Worm (Caenorhabditis elegans) whole organism, L1 larva: ENCODE data around the gene C36H8.1.

Experiments
- C04F5.9 ChIP-seq: sonication (generic microtip); optimal IDR thresholded peaks from 2 replicates; lab custom pipeline; 2016; ENCODE audit warnings: missing genetic modification characterization, missing compliant biosample characterization
- C16A3.4 ChIP-seq: fragments of 150-350 bp; optimal IDR thresholded peaks from 2 replicates; lab custom pipeline; 2014; ENCODE audit warnings: missing biosample characterization, missing genetic modification characterization
- C34B4.2 ChIP-seq: sonication (generic microtip); optimal IDR thresholded peaks from 2 replicates; lab custom pipeline; 2017; ENCODE audit warnings: mild to moderate bottlenecking, missing genetic modification characterization, missing compliant biosample characterization
- blmp-1 ChIP-seq: fragments of 150-350 bp; optimal IDR thresholded peaks from 2 replicates; lab custom pipeline; 2014; ENCODE audit warnings: missing biosample characterization, missing genetic modification characterization
- ceh-63 ChIP-seq: fragments of 200-800 bp; sonication (Bioruptor generic); optimal IDR thresholded peaks from 2 replicates; lab custom pipeline; 2018; ENCODE audit warnings: mild to moderate bottlenecking, missing genetic modification characterization, missing compliant biosample characterization
- ceh-8 ChIP-seq: fragments of 200-800 bp; sonication (Bioruptor generic); optimal IDR thresholded peaks from 2 replicates; lab custom pipeline; 2018; ENCODE audit warnings: mild to moderate bottlenecking, missing genetic modification characterization, moderate library complexity, missing compliant biosample characterization
- ceh-82 ChIP-seq, 3 experiments: fragments of 150-350 bp in 1 of 3; sonication (generic microtip) in 2 of 3; optimal IDR thresholded peaks; 2 replicates each; lab custom pipeline; 2014 to 2017; ENCODE audit warnings: missing biosample characterization in 3 of 3, missing genetic modification characterization in 3 of 3
- dpl-1 ChIP-seq, 3 experiments: fragments of 150-350 bp in 2 of 3; sonication (generic microtip) in 1 of 3; optimal IDR thresholded peaks; 2 replicates each; lab custom pipeline; 2014 to 2017; ENCODE audit warnings: missing biosample characterization in 3 of 3, missing genetic modification characterization in 3 of 3, missing genetic modification reagents in 3 of 3
- efl-1 ChIP-seq, 4 experiments: fragments of 150-350 bp; optimal IDR thresholded peaks in 3 of 4; peaks in 1 of 4; 1 replicate in 1 of 4; 2 replicates in 3 of 4; lab custom pipeline; 2014; ENCODE audit warnings: missing biosample characterization in 2 of 4, missing genetic modification characterization in 2 of 4, missing genetic modification reagents in 2 of 4
- egl-27 ChIP-seq, 2 experiments: fragments of 150-350 bp in 1 of 2; sonication (generic microtip); optimal IDR thresholded peaks; 3 replicates each; lab custom pipeline; 2017 to 2018; ENCODE audit warnings: missing biosample characterization in 2 of 2, missing genetic modification characterization in 2 of 2, missing genetic modification reagents in 2 of 2
- elt-2 ChIP-seq: sonication (generic microtip); optimal IDR thresholded peaks from 2 replicates; lab custom pipeline; 2016; ENCODE audit warnings: missing genetic modification characterization, mild to moderate bottlenecking, inconsistent platforms, missing compliant biosample characterization, missing genetic modification reagents
- elt-3 ChIP-seq, 6 experiments: fragments of 150-350 bp in 1 of 6; sonication (generic microtip); optimal IDR thresholded peaks; 2 replicates each; lab custom pipeline; 2017 to 2018; ENCODE audit warnings: missing biosample characterization in 6 of 6, missing genetic modification characterization in 6 of 6, inconsistent platforms in 1 of 6
- ets-5 ChIP-seq: fragments of 200-800 bp; sonication (Bioruptor generic); IDR thresholded peaks from 2 replicates; pipeline ENCODE4 v1.3.6; 2022; ENCODE audit warnings: missing genetic modification characterization, missing compliant biosample characterization
- fkh-8 ChIP-seq: sonication (generic microtip); optimal IDR thresholded peaks from 2 replicates; lab custom pipeline; 2016; ENCODE audit warnings: mild to moderate bottlenecking, missing genetic modification characterization, missing compliant biosample characterization
- fos-1 ChIP-seq: fragments of 150-350 bp; optimal IDR thresholded peaks from 2 replicates; lab custom pipeline; 2014; ENCODE audit warnings: missing biosample characterization, missing genetic modification characterization
- grh-1 ChIP-seq: fragments of 200-800 bp; sonication (Bioruptor generic); IDR thresholded peaks from 2 replicates; pipeline ENCODE4 v1.3.6; 2022; ENCODE audit warnings: missing genetic modification reagents, missing genetic modification characterization, missing compliant biosample characterization
- hlh-4 ChIP-seq: sonication (generic microtip); optimal IDR thresholded peaks from 2 replicates; lab custom pipeline; 2016; ENCODE audit warnings: mild to moderate bottlenecking, missing genetic modification characterization, missing compliant biosample characterization
- jun-1 ChIP-seq: fragments of 150-350 bp; optimal IDR thresholded peaks from 2 replicates; lab custom pipeline; 2014; ENCODE audit warnings: missing biosample characterization, missing genetic modification reagents, missing genetic modification characterization
- lin-13 ChIP-seq: fragments of 150-350 bp; optimal IDR thresholded peaks from 2 replicates; lab custom pipeline; 2014; ENCODE audit warnings: missing biosample characterization, missing genetic modification reagents, missing genetic modification characterization
- lin-14 ChIP-seq: fragments of 200-800 bp; sonication (Bioruptor generic); optimal IDR thresholded peaks from 2 replicates; lab custom pipeline; 2018; ENCODE audit warnings: mild to moderate bottlenecking, missing genetic modification characterization, moderate library complexity, missing compliant biosample characterization
- lin-35 ChIP-seq, 2 experiments: fragments of 150-350 bp; optimal IDR thresholded peaks; 2 replicates each; lab custom pipeline; 2014; ENCODE audit warnings: missing biosample characterization in 2 of 2, missing genetic modification characterization in 2 of 2, missing genetic modification reagents in 2 of 2
- lir-3 ChIP-seq: sonication (generic microtip); optimal IDR thresholded peaks from 2 replicates; lab custom pipeline; 2016; ENCODE audit warnings: mild to moderate bottlenecking, missing genetic modification characterization, moderate library complexity, missing compliant biosample characterization; ENCODE audit not compliant: poor library complexity
- lsy-2 ChIP-seq, 2 experiments: fragments of 150-350 bp; optimal IDR thresholded peaks; 2 replicates each; lab custom pipeline; 2014; ENCODE audit warnings: missing biosample characterization in 2 of 2, missing genetic modification characterization in 2 of 2
- mab-9 ChIP-seq: fragments of 200-800 bp; sonication (Bioruptor generic); IDR thresholded peaks from 2 replicates; pipeline ENCODE4 v1.3.6; 2022; ENCODE audit warnings: missing genetic modification reagents, missing genetic modification characterization, missing compliant biosample characterization
- mdl-1 ChIP-seq, 2 experiments: fragments of 150-350 bp; optimal IDR thresholded peaks; 2 replicates each; lab custom pipeline; 2014 to 2017; ENCODE audit warnings: missing biosample characterization in 2 of 2, missing genetic modification characterization in 2 of 2, inconsistent platforms in 1 of 2
- mep-1 ChIP-seq: fragments of 150-350 bp; optimal IDR thresholded peaks from 2 replicates; lab custom pipeline; 2014; ENCODE audit warnings: missing biosample characterization, missing genetic modification characterization
- nhr-11 ChIP-seq: fragments of 150-350 bp; optimal IDR thresholded peaks from 2 replicates; lab custom pipeline; 2014; ENCODE audit warnings: missing biosample characterization, missing genetic modification characterization
- nhr-19 ChIP-seq: fragments of 200-800 bp; sonication (Bioruptor generic); conservative IDR thresholded peaks from 2 replicates; pipeline ENCODE4 v1.3.6; 2022; ENCODE audit warnings: missing genetic modification characterization, missing compliant biosample characterization
- nhr-20 ChIP-seq: sonication (generic microtip); optimal IDR thresholded peaks from 2 replicates; lab custom pipeline; 2016; ENCODE audit warnings: mild to moderate bottlenecking, missing genetic modification characterization, missing compliant biosample characterization
- nhr-47 ChIP-seq: sonication (generic microtip); optimal IDR thresholded peaks from 2 replicates; lab custom pipeline; 2016; ENCODE audit warnings: mild to moderate bottlenecking, missing genetic modification characterization, moderate library complexity, missing compliant biosample characterization
- nhr-71 ChIP-seq: sonication (generic microtip); optimal IDR thresholded peaks from 2 replicates; lab custom pipeline; 2016; ENCODE audit warnings: mild to moderate bottlenecking, missing genetic modification characterization, moderate library complexity, missing compliant biosample characterization
- nhr-85 ChIP-seq: sonication (generic microtip); peaks from one replicate; lab custom pipeline; 2016; ENCODE audit warnings: missing genetic modification characterization, inconsistent platforms, missing compliant biosample characterization
- nhr-90 ChIP-seq: sonication (generic microtip); optimal IDR thresholded peaks from 2 replicates; lab custom pipeline; 2016; ENCODE audit warnings: mild to moderate bottlenecking, missing genetic modification characterization, missing compliant biosample characterization; ENCODE audit not compliant: poor library complexity
- pax-3 ChIP-seq: fragments of 200-800 bp; sonication (Bioruptor generic); optimal IDR thresholded peaks from 2 replicates; lab custom pipeline; 2018; ENCODE audit warnings: mild to moderate bottlenecking, missing genetic modification characterization, moderate library complexity, missing compliant biosample characterization
- rnt-1 ChIP-seq: sonication (generic microtip); optimal IDR thresholded peaks from 2 replicates; lab custom pipeline; 2016; ENCODE audit warnings: mild to moderate bottlenecking, missing genetic modification characterization, moderate library complexity, missing compliant biosample characterization
- snpc-4 ChIP-seq: fragments of 150-350 bp; optimal IDR thresholded peaks from 2 replicates; lab custom pipeline; 2014; ENCODE audit warnings: missing biosample characterization, missing genetic modification characterization
- snu-23 ChIP-seq: sonication (generic microtip); optimal IDR thresholded peaks from 2 replicates; lab custom pipeline; 2016; ENCODE audit warnings: missing genetic modification characterization, missing compliant biosample characterization
- swsn-7 ChIP-seq: sonication (generic microtip); optimal IDR thresholded peaks from 2 replicates; lab custom pipeline; 2016; ENCODE audit warnings: missing genetic modification characterization, missing compliant biosample characterization
- tbx-2 ChIP-seq: sonication (generic microtip); optimal IDR thresholded peaks from 2 replicates; lab custom pipeline; 2016; ENCODE audit warnings: missing genetic modification characterization, missing compliant biosample characterization
- unc-130 ChIP-seq: fragments of 150-350 bp; optimal IDR thresholded peaks from 2 replicates; lab custom pipeline; 2017; ENCODE audit warnings: missing biosample characterization, missing genetic modification characterization, inconsistent platforms
- vab-15 ChIP-seq: sonication (generic microtip); optimal IDR thresholded peaks from 2 replicates; lab custom pipeline; 2017; ENCODE audit warnings: missing genotype, mild to moderate bottlenecking, missing genetic modification characterization, missing compliant biosample characterization
- zip-4 ChIP-seq: fragments of 200-800 bp; sonication (Bioruptor generic); optimal IDR thresholded peaks from 2 replicates; lab custom pipeline; 2018; ENCODE audit warnings: mild to moderate bottlenecking, missing genetic modification characterization, moderate library complexity, missing compliant biosample characterization
- ztf-4 ChIP-seq: fragments of 150-350 bp; optimal IDR thresholded peaks from 2 replicates; lab custom pipeline; 2014; ENCODE audit warnings: missing biosample characterization, missing genetic modification characterization

Gene C36H8.1

ce11 chrIV:12715947-12716382, 28.6 kb downstream of the C36H8.1 start:
- peak; percentile 58 for TF ChIP-seq jun-1
- peak; percentile 81 for TF ChIP-seq lin-14 (GFP tag; lab: Kevin White, UChicago)
- no peak for TF ChIP-seq C34B4.2 (tag; lab: Kevin White, UChicago)
- TF ChIP-seq pax-3 (tag; lab: Kevin White, UChicago) = no peak
- TF ChIP-seq snpc-4 (tag; lab: Kevin White, UChicago) = no peak
- peak; percentile 79 for TF ChIP-seq tbx-2 (tag; lab: Kevin White, UChicago)
- TF ChIP-seq mab-9 (GFP tag; lab: Robert Waterston, UW) = no peak
- TF ChIP-seq nhr-20 (tag; lab: Kevin White, UChicago) = peak; percentile 93
- TF ChIP-seq grh-1 (GFP tag; lab: Robert Waterston, UW) = peak; percentile 56
- TF ChIP-seq snu-23 (GFP tag; lab: Kevin White, UChicago) = peak; percentile 78
- peak; percentile 25 for TF ChIP-seq mep-1 (tag; lab: Kevin White, UChicago)
- no peak for TF ChIP-seq ceh-8 (GFP tag; lab: Kevin White, UChicago)
- peak; percentile 23 for TF ChIP-seq C16A3.4 (tag; lab: Kevin White, UChicago)
- peak; percentile 80 for TF ChIP-seq blmp-1 (tag; lab: Kevin White, UChicago)
- TF ChIP-seq nhr-47 (tag; lab: Kevin White, UChicago) = peak; percentile 56
- TF ChIP-seq swsn-7 (tag; lab: Kevin White, UChicago) = no peak
- TF ChIP-seq rnt-1 (tag; lab: Kevin White, UChicago) = no peak
- TF ChIP-seq vab-15 (tag; lab: Kevin White, UChicago) = peak; percentile 76
- TF ChIP-seq unc-130 (tag; lab: Kevin White, UChicago) = peak; percentile 47
- peak in 1 of 2 experiments; percentile 91 for TF ChIP-seq mdl-1 (tag; optimal IDR thresholded peaks at IDR 0.05; lab: Kevin White, UChicago)
- TF ChIP-seq hlh-4 (tag; lab: Kevin White, UChicago) = no peak
- no peak for TF ChIP-seq nhr-11 (tag; lab: Kevin White, UChicago)
- peak in 1 of 2 experiments; percentile 81 for TF ChIP-seq lin-35 (GFP tag; optimal IDR thresholded peaks at IDR 0.05; lab: Kevin White, UChicago)
- TF ChIP-seq lin-13 (GFP tag; lab: Kevin White, UChicago) = no peak
- TF ChIP-seq nhr-19 (GFP tag; lab: Robert Waterston, UW) = peak; percentile 63
- TF ChIP-seq lir-3 (tag; lab: Kevin White, UChicago) = peak; percentile 41
- no peak for TF ChIP-seq fkh-8 (tag; lab: Kevin White, UChicago)
- TF ChIP-seq ceh-82 (tag; optimal IDR thresholded peaks at IDR 0.05; lab: Kevin White, UChicago) = no peak
- no peak for TF ChIP-seq ets-5 (GFP tag; lab: Robert Waterston, UW)
- TF ChIP-seq nhr-90 (tag; lab: Kevin White, UChicago) = peak; percentile 84
- no peak for TF ChIP-seq ztf-4 (tag; lab: Kevin White, UChicago)
- TF ChIP-seq efl-1 (optimal IDR thresholded peaks at IDR 0.05; lab: Kevin White, UChicago) = peak; percentile 8 to 26
- TF ChIP-seq efl-1 (GFP tag; optimal IDR thresholded peaks at IDR 0.05 in 1 of 2; lab: Kevin White, UChicago) = peak; percentile 13 to 93
- TF ChIP-seq nhr-85 (tag; lab: Kevin White, UChicago) = peak; percentile 95
- no peak for TF ChIP-seq zip-4 (GFP tag; lab: Kevin White, UChicago)
- peak in 5 of 6 experiments; percentile 75 to 97 (median 96) for TF ChIP-seq elt-3 (tag; optimal IDR thresholded peaks at IDR 0.05; lab: Kevin White, UChicago)
- peak in 1 of 2 experiments; percentile 2 for TF ChIP-seq egl-27 (tag; optimal IDR thresholded peaks at IDR 0.05; lab: Kevin White, UChicago)
- peak; percentile 88 for TF ChIP-seq nhr-71 (tag; lab: Kevin White, UChicago)
- peak in 1 of 3 experiments; percentile 41 for TF ChIP-seq dpl-1 (GFP tag; optimal IDR thresholded peaks at IDR 0.05; lab: Kevin White, UChicago)
- no peak for TF ChIP-seq C04F5.9 (tag; lab: Kevin White, UChicago)
- TF ChIP-seq fos-1 (tag; lab: Kevin White, UChicago) = no peak
- peak; percentile 50 to 82 for TF ChIP-seq lsy-2 (tag; optimal IDR thresholded peaks at IDR 0.05; lab: Kevin White, UChicago)
- no peak for TF ChIP-seq ceh-63 (GFP tag; lab: Kevin White, UChicago)
- peak; percentile 61 for TF ChIP-seq elt-2 (tag; lab: Kevin White, UChicago)
